Fruit fly (Drosophila melanogaster) whole organism, wandering third instar larva: ENCODE data around the gene Srp72.

Experiments
- Abd-B ChIP-seq: fragments of >200 bp; optimal IDR thresholded peaks from 2 replicates; lab custom pipeline; 2017; ENCODE audit warnings: missing biosample characterization, missing genetic modification characterization
- Dfd ChIP-seq: fragments of >200 bp; optimal IDR thresholded peaks from 2 replicates; lab custom pipeline; 2017; ENCODE audit warnings: missing biosample characterization, missing genetic modification characterization
- GATAd ChIP-seq: sonication (Bioruptor generic); optimal IDR thresholded peaks from 2 replicates; lab custom pipeline; 2016; ENCODE audit warnings: missing biosample characterization, missing genetic modification characterization
- Hnf4 ChIP-seq: fragments of 200-800 bp; sonication (Bioruptor generic); optimal IDR thresholded peaks from 2 replicates; lab custom pipeline; 2016; ENCODE audit warnings: missing biosample characterization, mild to moderate bottlenecking, missing genetic modification characterization
- Mio ChIP-seq: sonication (Bioruptor generic); optimal IDR thresholded peaks from 2 replicates; lab custom pipeline; 2016; ENCODE audit warnings: missing biosample characterization, missing genetic modification characterization
- Vsx2 ChIP-seq: fragments of 200-300, 225-300 bp; sonication (Bioruptor generic); optimal IDR thresholded peaks from 2 replicates; lab custom pipeline; 2018; ENCODE audit warnings: missing biosample characterization, missing genetic modification characterization; ENCODE audit not compliant: partially characterized antibody
- pan ChIP-seq: fragments of >200 bp; optimal IDR thresholded peaks from 2 replicates; lab custom pipeline; 2017
- psq ChIP-seq: fragments of 200-800 bp; sonication (Bioruptor generic); optimal IDR thresholded peaks from 3 replicates; lab custom pipeline; 2017; ENCODE audit warnings: missing biosample characterization, mild to moderate bottlenecking, missing genetic modification characterization, moderate library complexity
- sage ChIP-seq: fragments of 200-800 bp; sonication (Bioruptor generic); optimal IDR thresholded peaks from 2 replicates; lab custom pipeline; 2016; ENCODE audit warnings: missing biosample characterization, mild to moderate bottlenecking, missing genetic modification characterization
- tai ChIP-seq: sonication (Bioruptor generic); optimal IDR thresholded peaks from 2 replicates; lab custom pipeline; 2016; ENCODE audit warnings: missing biosample characterization, missing genetic modification characterization
- usp ChIP-seq: fragments of >200 bp; optimal IDR thresholded peaks from 2 replicates; lab custom pipeline; 2017; ENCODE audit warnings: missing biosample characterization, missing genetic modification characterization

dm6 chr3R:20581376-20581775 is 7.1 kb upstream of the Srp72 start, which contains the start of gene CG34008:
- TF ChIP-seq sage (GFP tag; lab: Kevin White, UChicago) (no peak), pan (lab: Kevin White, UChicago) (no peak), usp (GFP tag; lab: Kevin White, UChicago) (no peak), psq (no peak), Abd-B (GFP tag; lab: Kevin White, UChicago) (no peak), GATAd (no peak), Vsx2 (GFP tag; lab: Kevin White, UChicago) (no peak), Dfd (GFP tag; lab: Kevin White, UChicago) (no peak), Hnf4 (GFP tag; lab: Kevin White, UChicago) (no peak), tai (GFP tag; lab: Kevin White, UChicago) (no peak), Mio (GFP tag; lab: Kevin White, UChicago) (no peak)
